Worm (Caenorhabditis elegans): Measurements from ENCODE around the gene sna-2.

- no peak for TF ChIP-seq lin-13 (tag; optimal IDR thresholded peaks at IDR 0.05)
- TF ChIP-seq nhr-12 (tag; optimal IDR thresholded peaks at IDR 0.05) = no peak
- no peak for TF ChIP-seq snpc-4 (tag; optimal IDR thresholded peaks at IDR 0.05)
- no peak for TF ChIP-seq ztf-11 (tag; optimal IDR thresholded peaks at IDR 0.05)
These were observed 44.2 kb upstream of the sna-2 start, which contains the start of gene col-123 for ce11 chrIV:9821621-9822020.
